Worm (Caenorhabditis elegans) whole organism, L3 larva: ENCODE results near the gene tag-276.

ENCODE experiments used
- jun-1 ChIP-seq: fragments of 150-350 bp; optimal IDR thresholded peaks from 2 replicates; lab custom pipeline; 2014; ENCODE audit warnings: missing biosample characterization, missing genetic modification reagents, missing genetic modification characterization
- nfya-1 ChIP-seq: sonication (generic microtip); optimal IDR thresholded peaks from 2 replicates; lab custom pipeline; 2017; ENCODE audit warnings: missing genetic modification characterization, mild to moderate bottlenecking, missing compliant biosample characterization, antibody characterized with exemption, moderate library complexity; ENCODE audit not compliant: insufficient read depth
- nhr-11 ChIP-seq: fragments of 150-350 bp; optimal IDR thresholded peaks from 2 replicates; lab custom pipeline; 2014; ENCODE audit warnings: missing biosample characterization, missing genetic modification characterization
- nhr-12 ChIP-seq: fragments of 150-350 bp; optimal IDR thresholded peaks from 2 replicates; lab custom pipeline; 2014; ENCODE audit warnings: missing biosample characterization, missing genetic modification characterization
- nhr-76 ChIP-seq: fragments of 150-350 bp; sonication (generic microtip); optimal IDR thresholded peaks from 5 replicates; lab custom pipeline; 2014; ENCODE audit warnings: missing biosample characterization, missing genetic modification characterization
- pha-4 ChIP-seq: fragments of 150-350 bp; optimal IDR thresholded peaks from 2 replicates; lab custom pipeline; 2014; ENCODE audit warnings: missing biosample characterization, missing genetic modification reagents, missing genetic modification characterization
- skn-1 ChIP-seq: fragments of 150-350 bp; optimal IDR thresholded peaks from 2 replicates; lab custom pipeline; 2014; ENCODE audit warnings: missing biosample characterization, missing genetic modification characterization
- unc-39 ChIP-seq: sonication (generic microtip); optimal IDR thresholded peaks from 4 replicates; lab custom pipeline; 2017; ENCODE audit warnings: missing biosample characterization, missing genetic modification characterization

DNA sequence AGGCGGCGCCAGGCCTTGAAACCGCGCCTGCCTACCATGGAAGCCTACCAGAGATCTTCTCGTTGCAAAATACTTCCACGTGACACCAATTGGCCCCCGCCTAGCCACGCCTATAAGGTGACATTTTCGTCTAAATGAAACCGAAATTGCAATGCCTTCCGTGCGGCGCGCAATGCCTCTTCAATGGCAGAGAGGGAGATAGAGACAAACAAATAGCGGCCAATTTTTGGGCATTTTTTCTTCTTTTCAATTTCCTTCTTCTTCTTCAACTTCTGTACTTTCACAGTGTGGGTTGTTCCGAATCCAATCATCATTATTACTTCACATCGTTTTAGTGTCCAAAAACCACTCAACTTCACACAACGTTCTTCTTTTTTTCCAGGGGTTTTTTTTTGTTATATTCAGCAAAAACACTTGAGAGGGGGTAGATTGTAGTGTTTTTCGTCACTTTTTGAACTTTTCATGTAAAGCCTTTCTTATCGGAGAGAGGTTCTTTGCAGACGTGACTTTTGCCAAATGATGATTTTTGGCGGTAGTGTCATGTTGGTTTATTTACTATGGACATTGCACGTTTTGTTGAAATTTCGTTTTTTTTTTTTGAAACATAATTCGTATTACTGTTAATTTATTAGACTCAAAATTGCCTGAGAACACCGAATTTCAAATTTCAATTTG is 12.3 kb upstream of the tag-276 start:
- TF ChIP-seq skn-1 (tag; lab: Kevin White, UChicago): no peak
- no peak for TF ChIP-seq nhr-12 (tag; lab: Kevin White, UChicago)
- TF ChIP-seq nfya-1 (tag; lab: Kevin White, UChicago): no peak
- no peak for TF ChIP-seq nhr-11 (tag; lab: Kevin White, UChicago)
- no peak for TF ChIP-seq unc-39 (tag; lab: Kevin White, UChicago)
- peak; percentile 11 for TF ChIP-seq pha-4 (tag; lab: Kevin White, UChicago)
- no peak for TF ChIP-seq jun-1 (tag; lab: Kevin White, UChicago)
- no peak for TF ChIP-seq nhr-76 (tag; lab: Kevin White, UChicago)
